Fruit fly (Drosophila melanogaster) whole organism, embryonic: ENCODE measurements around the gene aop.

Experiments
- Antp ChIP-seq: fragments of 200-800 bp; sonication (Bioruptor generic); optimal IDR thresholded peaks from 3 replicates; lab custom pipeline; 2016; ENCODE audit warnings: missing biosample characterization, missing genetic modification characterization
- Asciz ChIP-seq: fragments of 200-800 bp; sonication (Bioruptor generic); optimal IDR thresholded peaks from 2 replicates; lab custom pipeline; 2017; ENCODE audit warnings: missing biosample characterization, mild to moderate bottlenecking, missing genetic modification characterization, missing genetic modification reagents
- BtbVII ChIP-seq: fragments of 200-800 bp; sonication (Bioruptor generic); optimal IDR thresholded peaks from 3 replicates; lab custom pipeline; 2017; ENCODE audit warnings: missing biosample characterization, mild to moderate bottlenecking, missing genetic modification characterization
- CG10462 ChIP-seq: fragments of 200-800 bp; sonication (Bioruptor generic); optimal IDR thresholded peaks from 2 replicates; lab custom pipeline; 2016; ENCODE audit warnings: missing biosample characterization, missing genetic modification characterization
- CG10565 ChIP-seq: fragments of 200-800 bp; sonication (Bioruptor generic); optimal IDR thresholded peaks from 3 replicates; lab custom pipeline; 2016; ENCODE audit warnings: missing biosample characterization, mild to moderate bottlenecking, missing genetic modification characterization
- CG12744 ChIP-seq: fragments of 200-800 bp; sonication (Bioruptor generic); optimal IDR thresholded peaks from 2 replicates; lab custom pipeline; 2016; ENCODE audit warnings: missing biosample characterization, missing genetic modification characterization
- CG12942 ChIP-seq: fragments of 200-800 bp; sonication (Bioruptor generic); optimal IDR thresholded peaks from 3 replicates; lab custom pipeline; 2016; ENCODE audit warnings: missing biosample characterization, missing genetic modification characterization
- CG13775 ChIP-seq: fragments of 200-800 bp; sonication (Bioruptor generic); optimal IDR thresholded peaks from 3 replicates; lab custom pipeline; 2017; ENCODE audit warnings: missing biosample characterization, mild to moderate bottlenecking, missing genetic modification characterization
- CG15514 ChIP-seq: fragments of 200-800 bp; sonication (Bioruptor generic); optimal IDR thresholded peaks from 3 replicates; lab custom pipeline; 2017; ENCODE audit warnings: missing biosample characterization, missing genetic modification characterization, mild to moderate bottlenecking, moderate library complexity, missing genetic modification reagents
- CG1603 ChIP-seq: fragments of 200-800 bp; sonication (Bioruptor generic); optimal IDR thresholded peaks from 2 replicates; lab custom pipeline; 2019; ENCODE audit warnings: missing biosample characterization, mild to moderate bottlenecking, missing genetic modification characterization, moderate library complexity
- CG18011 ChIP-seq: fragments of 200-800 bp; sonication (Bioruptor generic); optimal IDR thresholded peaks from 2 replicates; lab custom pipeline; 2017; ENCODE audit warnings: missing biosample characterization, missing genetic modification characterization, mild to moderate bottlenecking, moderate library complexity, missing genotype
- CG18619 ChIP-seq: fragments of 200-800 bp; sonication (Bioruptor generic); optimal IDR thresholded peaks from 3 replicates; lab custom pipeline; 2017; ENCODE audit warnings: missing biosample characterization, mild to moderate bottlenecking, missing genetic modification characterization
- CG18764 ChIP-seq: fragments of 200-800 bp; sonication (Bioruptor generic); optimal IDR thresholded peaks from 3 replicates; lab custom pipeline; 2016; ENCODE audit warnings: missing biosample characterization, missing genetic modification characterization
- CTCF ChIP-seq: fragments of 200-800 bp; sonication (Bioruptor generic); optimal IDR thresholded peaks from 2 replicates; lab custom pipeline; 2017; ENCODE audit warnings: missing biosample characterization, mild to moderate bottlenecking, missing genetic modification characterization, moderate library complexity
- CoRest ChIP-seq: fragments of 200-800 bp; sonication (Bioruptor generic); optimal IDR thresholded peaks from 3 replicates; lab custom pipeline; 2018; ENCODE audit warnings: missing biosample characterization, mild to moderate bottlenecking, missing genetic modification characterization, moderate library complexity
- D ChIP-seq, 2 experiments: fragments of 200-800 bp in 1 of 2; fragments of >200 bp in 1 of 2; sonication (Bioruptor generic) in 1 of 2; optimal IDR thresholded peaks; 2 replicates in 1 of 2; 3 replicates in 1 of 2; lab custom pipeline; 2017; ENCODE audit warnings: mild to moderate bottlenecking in 1 of 2, missing biosample characterization in 1 of 2, missing genetic modification characterization in 1 of 2, missing genetic modification reagents in 1 of 2
- D19B ChIP-seq: fragments of 200-800 bp; sonication (Bioruptor generic); optimal IDR thresholded peaks from 2 replicates; lab custom pipeline; 2017; ENCODE audit warnings: missing biosample characterization, mild to moderate bottlenecking, missing genetic modification characterization
- Dek ChIP-seq: fragments of 200-800 bp; sonication (Bioruptor generic); optimal IDR thresholded peaks from 3 replicates; lab custom pipeline; 2019; ENCODE audit warnings: missing biosample characterization, mild to moderate bottlenecking, missing genetic modification characterization, moderate library complexity
- Doc2 ChIP-seq: fragments of 200-800 bp; sonication (Bioruptor generic); IDR thresholded peaks from 2 replicates; pipeline ENCODE4 v1.3.6; 2022; ENCODE audit warnings: missing biosample characterization, missing genetic modification characterization
- H15 ChIP-seq: fragments of 200-800 bp; sonication (Bioruptor generic); IDR thresholded peaks from 3 replicates; pipeline ENCODE4 v1.3.6; 2022; ENCODE audit warnings: missing biosample characterization, missing genetic modification characterization
- HLH54F ChIP-seq: fragments of 200-800 bp; sonication (Bioruptor generic); optimal IDR thresholded peaks from 3 replicates; lab custom pipeline; 2016; ENCODE audit warnings: missing biosample characterization, missing genetic modification characterization
- Hey ChIP-seq: fragments of 200-800 bp; sonication (Bioruptor generic); optimal IDR thresholded peaks from 3 replicates; lab custom pipeline; 2018; ENCODE audit warnings: missing biosample characterization, mild to moderate bottlenecking, missing genetic modification characterization
- Hmx ChIP-seq: fragments of 200-800 bp; sonication (Bioruptor generic); optimal IDR thresholded peaks from 2 replicates; lab custom pipeline; 2016; ENCODE audit warnings: missing biosample characterization, missing genetic modification characterization
- Jarid2 ChIP-seq: fragments of 200-800 bp; sonication (Bioruptor generic); optimal IDR thresholded peaks from 3 replicates; lab custom pipeline; 2017; ENCODE audit warnings: mild to moderate bottlenecking, missing biosample characterization, missing genetic modification reagents, missing genetic modification characterization
- Meics ChIP-seq: fragments of 200-800 bp; sonication (Bioruptor generic); optimal IDR thresholded peaks from 2 replicates; lab custom pipeline; 2017; ENCODE audit warnings: missing biosample characterization, mild to moderate bottlenecking, missing genetic modification characterization
- Mes4 ChIP-seq: fragments of 200-800 bp; sonication (Bioruptor generic); optimal IDR thresholded peaks from 2 replicates; lab custom pipeline; 2016; ENCODE audit warnings: missing biosample characterization, missing genetic modification characterization
- Sin3A ChIP-seq: fragments of >200 bp; optimal IDR thresholded peaks from 2 replicates; lab custom pipeline; 2018
- az2 ChIP-seq: fragments of 200-800 bp; sonication (Bioruptor generic); optimal IDR thresholded peaks from 3 replicates; lab custom pipeline; 2016; ENCODE audit warnings: missing biosample characterization, missing genetic modification characterization
- crol ChIP-seq: fragments of 200-800 bp; sonication (Bioruptor generic); IDR thresholded peaks from 2 replicates; pipeline ENCODE4 v1.3.6; 2022; ENCODE audit warnings: missing biosample characterization, missing genetic modification characterization
- esg ChIP-seq: fragments of 200-800 bp; sonication (Bioruptor generic); conservative IDR thresholded peaks from 2 replicates; pipeline ENCODE4 v1.3.6; 2022; ENCODE audit warnings: missing biosample characterization, missing genetic modification characterization
- fru ChIP-seq: fragments of >200 bp; optimal IDR thresholded peaks from 2 replicates; lab custom pipeline; 2017
- gcm2 ChIP-seq: fragments of 200-800 bp; sonication (Bioruptor generic); optimal IDR thresholded peaks from 2 replicates; lab custom pipeline; 2016; ENCODE audit warnings: missing biosample characterization, missing genetic modification characterization
- gem ChIP-seq: fragments of 200-800 bp; sonication (Bioruptor generic); optimal IDR thresholded peaks from 2 replicates; lab custom pipeline; 2019; ENCODE audit warnings: missing biosample characterization, mild to moderate bottlenecking, missing genetic modification characterization, moderate library complexity
- grau ChIP-seq: fragments of 200-800 bp; optimal IDR thresholded peaks from 3 replicates; lab custom pipeline; 2019; ENCODE audit warnings: missing biosample characterization, mild to moderate bottlenecking, missing genetic modification characterization, moderate library complexity
- hkb ChIP-seq, 2 experiments: fragments of 200-800 bp in 1 of 2; fragments of >200 bp in 1 of 2; sonication (Bioruptor generic) in 1 of 2; IDR thresholded peaks in 1 of 2; optimal IDR thresholded peaks in 1 of 2; 2 replicates each; pipeline versions ENCODE4 v1.3.6 to Lab custom; 2017 to 2022; ENCODE audit warnings: missing biosample characterization in 1 of 2, missing genetic modification characterization in 1 of 2
- maf-S ChIP-seq: fragments of 200-800 bp; sonication (Bioruptor generic); optimal IDR thresholded peaks from 2 replicates; lab custom pipeline; 2016; ENCODE audit warnings: missing biosample characterization, missing genetic modification characterization
- oc ChIP-seq: fragments of 200-800 bp; sonication (Bioruptor generic); optimal IDR thresholded peaks from 2 replicates; lab custom pipeline; 2018; ENCODE audit warnings: missing biosample characterization, mild to moderate bottlenecking, missing genetic modification characterization, moderate library complexity
- pho ChIP-seq: fragments of 200-800 bp; sonication (Bioruptor generic); optimal IDR thresholded peaks from 2 replicates; lab custom pipeline; 2016; ENCODE audit warnings: missing biosample characterization, missing genetic modification characterization
- phol ChIP-seq: fragments of 200-800 bp; sonication (Bioruptor generic); optimal IDR thresholded peaks from 3 replicates; lab custom pipeline; 2018; ENCODE audit warnings: missing biosample characterization, mild to moderate bottlenecking, missing genetic modification characterization, moderate library complexity
- pnt ChIP-seq: fragments of 200-800 bp; sonication (Bioruptor generic); optimal IDR thresholded peaks from 3 replicates; lab custom pipeline; 2016; ENCODE audit warnings: missing biosample characterization, missing genetic modification characterization
- pum ChIP-seq: fragments of 200-800 bp; sonication (Bioruptor generic); optimal IDR thresholded peaks from 2 replicates; lab custom pipeline; 2016; ENCODE audit warnings: missing biosample characterization, missing genetic modification characterization
- sc ChIP-seq, 3 experiments: fragments of >200 bp in 2 of 3; fragments of 200-800 bp in 1 of 3; sonication (Bioruptor generic) in 1 of 3; optimal IDR thresholded peaks; 2 replicates in 2 of 3; 3 replicates in 1 of 3; lab custom pipeline; 2017; ENCODE audit warnings: mild to moderate bottlenecking in 1 of 3, missing biosample characterization in 1 of 3, missing genetic modification characterization in 1 of 3, missing genetic modification reagents in 1 of 3
- sd ChIP-seq: fragments of 200-800 bp; sonication (Bioruptor generic); optimal IDR thresholded peaks from 3 replicates; lab custom pipeline; 2018; ENCODE audit warnings: missing biosample characterization, mild to moderate bottlenecking, missing genetic modification characterization, moderate library complexity
- sug ChIP-seq: fragments of 200-800 bp; optimal IDR thresholded peaks from 2 replicates; lab custom pipeline; 2019; ENCODE audit warnings: missing biosample characterization, mild to moderate bottlenecking, missing genetic modification characterization, moderate library complexity
- tna ChIP-seq: fragments of 200-800 bp; sonication (Bioruptor generic); IDR thresholded peaks from 2 replicates; pipeline ENCODE4 v1.3.6; 2022; ENCODE audit warnings: missing biosample characterization, missing genetic modification characterization; ENCODE audit not compliant: partially characterized antibody
- tx ChIP-seq: fragments of 200-800 bp; sonication (Bioruptor generic); optimal IDR thresholded peaks from 2 replicates; lab custom pipeline; 2016; ENCODE audit warnings: missing biosample characterization, missing genetic modification characterization
- vfl ChIP-seq: fragments of 200-800 bp; sonication (Bioruptor generic); optimal IDR thresholded peaks from 2 replicates; lab custom pipeline; 2016; ENCODE audit warnings: missing biosample characterization, missing genetic modification characterization
- wdn ChIP-seq: fragments of 200-800 bp; sonication (Bioruptor generic); IDR thresholded peaks from 2 replicates; pipeline ENCODE4 v1.3.6; 2022; ENCODE audit warnings: missing biosample characterization, missing genetic modification characterization
- wor ChIP-seq: fragments of 200-800 bp; sonication (Bioruptor generic); IDR thresholded peaks from 2 replicates; pipeline ENCODE4 v1.3.6; 2022; ENCODE audit warnings: missing biosample characterization, missing genetic modification characterization

aop gene

DNA sequence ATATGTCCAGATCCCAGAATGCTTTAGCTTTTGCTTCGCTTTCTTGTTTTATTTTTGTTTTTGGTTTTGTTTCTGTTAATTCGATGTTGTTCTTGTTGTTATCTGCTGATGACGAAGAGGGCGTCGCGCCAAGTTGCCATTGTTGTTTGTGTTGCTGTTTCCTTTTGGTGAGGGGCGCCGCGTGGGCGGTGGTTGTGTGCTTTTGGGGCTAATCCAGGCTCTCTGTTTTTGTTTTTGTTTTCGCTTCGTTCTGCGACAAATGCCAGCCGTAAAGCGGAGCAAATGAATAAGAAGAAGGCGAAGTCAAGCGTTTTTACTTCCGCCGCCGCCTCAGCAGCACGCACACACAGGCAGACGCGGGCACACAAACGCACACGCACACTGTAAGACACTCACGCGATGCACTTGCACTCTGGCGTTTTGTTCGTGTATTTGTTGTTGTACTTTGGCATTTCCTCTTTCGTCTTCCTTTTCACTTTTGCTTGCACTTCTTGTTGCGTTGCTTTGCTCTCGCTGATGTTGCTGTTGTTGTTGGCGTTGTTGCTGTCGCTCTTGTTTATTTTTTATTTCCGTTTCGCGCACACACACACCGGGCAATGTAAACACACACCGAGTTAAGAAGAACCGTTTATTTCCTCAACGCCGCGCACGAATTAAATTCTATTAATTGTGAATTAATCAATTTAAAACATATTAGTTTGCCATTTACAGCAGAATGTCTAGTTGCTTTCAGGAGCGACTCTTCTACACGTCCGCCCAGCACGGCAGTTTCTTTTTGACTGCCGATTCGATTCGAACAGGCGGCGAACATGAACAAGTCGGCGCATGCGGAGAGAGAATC, at the start of gene aop:
TSS of gene aop (minus strand) at position 786 of the 841 bp plus-strand sequence.
- TF ChIP-seq sug (tag; lab: Kevin White, UChicago) = no peak
- TF ChIP-seq wdn (GFP tag; lab: Robert Waterston, UW) = no peak
- TF ChIP-seq fru (lab: Kevin White, UChicago) = no peak
- no peak for TF ChIP-seq CG12942 (GFP tag; lab: Kevin White, UChicago)
- TF ChIP-seq sc (optimal IDR thresholded peaks at IDR 0.05; lab: Kevin White, UChicago) = no peak
- no peak for TF ChIP-seq sc (GFP tag; optimal IDR thresholded peaks at IDR 0.05; lab: Kevin White, UChicago)
- no peak for TF ChIP-seq Sin3A
- no peak for TF ChIP-seq CG1603
- TF ChIP-seq az2 (GFP tag; lab: Kevin White, UChicago) = no peak
- no peak for TF ChIP-seq tx (GFP tag; lab: Kevin White, UChicago)
- peak; percentile 20 for TF ChIP-seq CG18619 (GFP tag; lab: Kevin White, UChicago)
- no peak for TF ChIP-seq CG18011 (GFP tag; lab: Kevin White, UChicago)
- no peak for TF ChIP-seq BtbVII (GFP tag; lab: Kevin White, UChicago)
- TF ChIP-seq pho (GFP tag; lab: Kevin White, UChicago) = no peak
- TF ChIP-seq Antp (GFP tag; lab: Kevin White, UChicago) = no peak
- no peak for TF ChIP-seq CG13775
- TF ChIP-seq Mes4 (GFP tag; lab: Kevin White, UChicago) = no peak
- no peak for TF ChIP-seq Doc2 (GFP tag; lab: Robert Waterston, UW)
- no peak for TF ChIP-seq gcm2 (GFP tag; lab: Kevin White, UChicago)
- TF ChIP-seq wor (GFP tag; lab: Robert Waterston, UW) = no peak
- TF ChIP-seq hkb (optimal IDR thresholded peaks at IDR 0.05; lab: Kevin White, UChicago) = no peak
- TF ChIP-seq hkb (GFP tag; IDR thresholded peaks at IDR 0.05; lab: Robert Waterston, UW) = no peak
- TF ChIP-seq CG15514 (GFP tag; lab: Kevin White, UChicago) = peak; percentile 16
- no peak for TF ChIP-seq D19B (GFP tag; lab: Kevin White, UChicago)
- no peak for TF ChIP-seq esg (GFP tag; lab: Robert Waterston, UW)
- no peak for TF ChIP-seq Hmx (GFP tag; lab: Kevin White, UChicago)
- TF ChIP-seq Hey (tag; lab: Kevin White, UChicago) = no peak
- no peak for TF ChIP-seq CG10462 (GFP tag; lab: Kevin White, UChicago)
- TF ChIP-seq grau (tag; lab: Kevin White, UChicago) = no peak
- TF ChIP-seq Meics (GFP tag; lab: Kevin White, UChicago) = no peak
- TF ChIP-seq HLH54F = no peak
- TF ChIP-seq Dek = no peak
- TF ChIP-seq CG10565 (GFP tag; lab: Kevin White, UChicago) = no peak
- TF ChIP-seq sd (tag; lab: Kevin White, UChicago) = no peak
- TF ChIP-seq oc (tag; lab: Kevin White, UChicago) = peak; percentile 21
- TF ChIP-seq pum (GFP tag; lab: Kevin White, UChicago) = no peak
- no peak for TF ChIP-seq CG12744 (GFP tag; lab: Kevin White, UChicago)
- TF ChIP-seq maf-S = no peak
- TF ChIP-seq phol (tag; lab: Kevin White, UChicago) = no peak
- no peak for TF ChIP-seq vfl (GFP tag; lab: Kevin White, UChicago)
- peak; percentile 28 for TF ChIP-seq Asciz (GFP tag; lab: Kevin White, UChicago)
- no peak for TF ChIP-seq CTCF (GFP tag; lab: Kevin White, UChicago)
- TF ChIP-seq crol (GFP tag; lab: Robert Waterston, UW) = 0 out of 2 replicates have a peak, but pooled peaks have one; percentile 23
- no peak for TF ChIP-seq gem (tag; lab: Kevin White, UChicago)
- TF ChIP-seq pnt (GFP tag; lab: Kevin White, UChicago) = no peak
- TF ChIP-seq CG18764 (GFP tag; lab: Kevin White, UChicago) = peak; percentile 24
- TF ChIP-seq Jarid2 (GFP tag; lab: Kevin White, UChicago) = peak; percentile 98
- TF ChIP-seq CoRest (tag; lab: Kevin White, UChicago) = no peak
- no peak for TF ChIP-seq D (optimal IDR thresholded peaks at IDR 0.05; lab: Kevin White, UChicago)
- peak; percentile 3 for TF ChIP-seq D (GFP tag; optimal IDR thresholded peaks at IDR 0.05; lab: Kevin White, UChicago)
- TF ChIP-seq tna (GFP tag; lab: Robert Waterston, UW) = peak; percentile 30; the same call in 1 of the 2 replicates
- TF ChIP-seq H15 (GFP tag; lab: Robert Waterston, UW) = no peak
